Fruit fly (Drosophila melanogaster): Measurements from ENCODE around the gene bc10.

The bc10 gene

dm6 chr3L:5565051-5565688, at the start of gene bc10:
TSS of gene bc10 (plus strand) at chr3L:5565231.
- TF ChIP-seq fd96Ca (GFP tag; IDR thresholded peaks at IDR 0.05) (no peak), Pif1B (GFP tag; optimal IDR thresholded peaks at IDR 0.05) (no peak), CG9948 (tag; optimal IDR thresholded peaks at IDR 0.05) (no peak), CG15710 (tag; optimal IDR thresholded peaks at IDR 0.05) (no peak), CG12605 (GFP tag; IDR thresholded peaks at IDR 0.05) (no peak), rn (GFP tag; IDR thresholded peaks at IDR 0.05) (no peak), gl (tag; optimal IDR thresholded peaks at IDR 0.05) (no peak), Pif1A (GFP tag; optimal IDR thresholded peaks at IDR 0.05) (no peak), D1 (tag; optimal IDR thresholded peaks at IDR 0.05) (no peak), EcR (GFP tag; optimal IDR thresholded peaks at IDR 0.05) (no peak), CG8159 (tag; optimal IDR thresholded peaks at IDR 0.05) (no peak), Snoo (tag; optimal IDR thresholded peaks at IDR 0.05) (no peak), CG8301 (tag; optimal IDR thresholded peaks at IDR 0.05) (no peak), CG14655 (GFP tag; optimal IDR thresholded peaks at IDR 0.05) (no peak), Ets98B (GFP tag; IDR thresholded peaks at IDR 0.05) (no peak), CG34367 (tag; optimal IDR thresholded peaks at IDR 0.05) (no peak), CG4496 (GFP tag; IDR thresholded peaks at IDR 0.05) (no peak), CG13204 (GFP tag; optimal IDR thresholded peaks at IDR 0.05) (no peak), CG32121 (GFP tag; IDR thresholded peaks at IDR 0.05) (no peak), CG10348 (GFP tag; IDR thresholded peaks at IDR 0.05) (no peak)

- TF ChIP-seq CG34367 (tag; optimal IDR thresholded peaks at IDR 0.05) (no peak), CG8301 (tag; optimal IDR thresholded peaks at IDR 0.05) (no peak), Snoo (tag; optimal IDR thresholded peaks at IDR 0.05) (no peak), D1 (tag; optimal IDR thresholded peaks at IDR 0.05) (no peak), CG14655 (GFP tag; optimal IDR thresholded peaks at IDR 0.05) (no peak), CG9948 (tag; optimal IDR thresholded peaks at IDR 0.05) (no peak), fd96Ca (GFP tag; IDR thresholded peaks at IDR 0.05) (no peak), Ets98B (GFP tag; IDR thresholded peaks at IDR 0.05) (no peak), rn (GFP tag; IDR thresholded peaks at IDR 0.05) (no peak)
These were observed 42.1 kb upstream of the bc10 start for dm6 chr3L:5522904-5523428.

dm6 chr3L:5529241-5529640, 35.8 kb upstream of the bc10 start, which contains the start of gene Lkr:
TSS of gene Lkr (minus strand) at chr3L:5529341.
- no peak for TF ChIP-seq EcR (GFP tag; optimal IDR thresholded peaks at IDR 0.05)
- no peak for TF ChIP-seq rn (GFP tag; IDR thresholded peaks at IDR 0.05)
- no peak for TF ChIP-seq gl (tag; optimal IDR thresholded peaks at IDR 0.05)
- no peak for TF ChIP-seq Ets98B (GFP tag; IDR thresholded peaks at IDR 0.05)
- no peak for TF ChIP-seq CG8301 (tag; optimal IDR thresholded peaks at IDR 0.05)
- no peak for TF ChIP-seq CG4496 (GFP tag; IDR thresholded peaks at IDR 0.05)
- TF ChIP-seq CG8159 (tag; optimal IDR thresholded peaks at IDR 0.05) = no peak
- TF ChIP-seq CG15710 (tag; optimal IDR thresholded peaks at IDR 0.05) = no peak
- no peak for TF ChIP-seq Pif1A (GFP tag; optimal IDR thresholded peaks at IDR 0.05)
- TF ChIP-seq CG32121 (GFP tag; IDR thresholded peaks at IDR 0.05) = no peak
- TF ChIP-seq D1 (tag; optimal IDR thresholded peaks at IDR 0.05) = no peak
- no peak for TF ChIP-seq CG12605 (GFP tag; IDR thresholded peaks at IDR 0.05)
- no peak for TF ChIP-seq CG34367 (tag; optimal IDR thresholded peaks at IDR 0.05)
- TF ChIP-seq CG14655 (GFP tag; optimal IDR thresholded peaks at IDR 0.05) = no peak
- no peak for TF ChIP-seq Pif1B (GFP tag; optimal IDR thresholded peaks at IDR 0.05)

dm6 chr3L:5534253-5534652, 30.8 kb upstream of the bc10 start:
- TF ChIP-seq CG8301 (tag; optimal IDR thresholded peaks at IDR 0.05) (no peak), CG9948 (tag; optimal IDR thresholded peaks at IDR 0.05) (no peak), EcR (GFP tag; optimal IDR thresholded peaks at IDR 0.05) (no peak), Ets98B (GFP tag; IDR thresholded peaks at IDR 0.05) (no peak), CG12605 (GFP tag; IDR thresholded peaks at IDR 0.05) (no peak), CG10348 (GFP tag; IDR thresholded peaks at IDR 0.05) (no peak), Pif1A (GFP tag; optimal IDR thresholded peaks at IDR 0.05) (no peak), D1 (tag; optimal IDR thresholded peaks at IDR 0.05) (no peak), CG8159 (tag; optimal IDR thresholded peaks at IDR 0.05) (no peak), rn (GFP tag; IDR thresholded peaks at IDR 0.05) (no peak), CG4496 (GFP tag; IDR thresholded peaks at IDR 0.05) (no peak)

- TF ChIP-seq Pif1A (GFP tag; optimal IDR thresholded peaks at IDR 0.05) = no peak
- no peak for TF ChIP-seq CG9948 (tag; optimal IDR thresholded peaks at IDR 0.05)
- TF ChIP-seq Ets98B (GFP tag; IDR thresholded peaks at IDR 0.05) = no peak
- no peak for TF ChIP-seq CG34367 (tag; optimal IDR thresholded peaks at IDR 0.05)
- no peak for TF ChIP-seq gl (tag; optimal IDR thresholded peaks at IDR 0.05)
- TF ChIP-seq CG17806 (tag; optimal IDR thresholded peaks at IDR 0.05) = no peak
- no peak for TF ChIP-seq D1 (tag; optimal IDR thresholded peaks at IDR 0.05)
These were observed 29.4 kb upstream of the bc10 start, which contains the start of gene CG13285 for dm6 chr3L:5535659-5536058. TSS of gene CG13285 (minus strand) at chr3L:5535759.

dm6 chr3L:5540637-5541241, 24.3 kb upstream of the bc10 start:
- no peak for TF ChIP-seq CG13204 (GFP tag; optimal IDR thresholded peaks at IDR 0.05)
- no peak for TF ChIP-seq Pif1A (GFP tag; optimal IDR thresholded peaks at IDR 0.05)
- TF ChIP-seq gl (tag; optimal IDR thresholded peaks at IDR 0.05) = no peak
- no peak for TF ChIP-seq CG12605 (GFP tag; IDR thresholded peaks at IDR 0.05)
- TF ChIP-seq CG8301 (tag; optimal IDR thresholded peaks at IDR 0.05) = no peak
- no peak for TF ChIP-seq Pif1B (GFP tag; optimal IDR thresholded peaks at IDR 0.05)
- TF ChIP-seq Snoo (tag; optimal IDR thresholded peaks at IDR 0.05) = no peak
- no peak for TF ChIP-seq CG4496 (GFP tag; IDR thresholded peaks at IDR 0.05)
- TF ChIP-seq CG15710 (tag; optimal IDR thresholded peaks at IDR 0.05) = no peak
- TF ChIP-seq CG8159 (tag; optimal IDR thresholded peaks at IDR 0.05) = no peak
- no peak for TF ChIP-seq CG17806 (tag; optimal IDR thresholded peaks at IDR 0.05)
- no peak for TF ChIP-seq CG10348 (GFP tag; IDR thresholded peaks at IDR 0.05)
- TF ChIP-seq CG14655 (GFP tag; optimal IDR thresholded peaks at IDR 0.05) = no peak
- no peak for TF ChIP-seq rn (GFP tag; IDR thresholded peaks at IDR 0.05)
- TF ChIP-seq CG34367 (tag; optimal IDR thresholded peaks at IDR 0.05) = no peak
- TF ChIP-seq Ets98B (GFP tag; IDR thresholded peaks at IDR 0.05) = no peak
- no peak for TF ChIP-seq CG9948 (tag; optimal IDR thresholded peaks at IDR 0.05)
- no peak for TF ChIP-seq CG32121 (GFP tag; IDR thresholded peaks at IDR 0.05)
- TF ChIP-seq EcR (GFP tag; optimal IDR thresholded peaks at IDR 0.05) = no peak
